Worm (Caenorhabditis elegans) whole organism, late embryonic: ENCODE data around the gene mks-5.

Experiments used
- ama-1 ChIP-seq: fragments of 150-350 bp; optimal IDR thresholded peaks from 2 replicates; lab custom pipeline; 2014
- ceh-30 ChIP-seq: fragments of 150-350 bp; optimal IDR thresholded peaks from 2 replicates; lab custom pipeline; 2014; ENCODE audit warnings: missing biosample characterization, missing genetic modification characterization
- gmeb-2 ChIP-seq: sonication (generic microtip); optimal IDR thresholded peaks from 2 replicates; lab custom pipeline; 2016; ENCODE audit warnings: missing genetic modification characterization, inconsistent platforms, missing compliant biosample characterization
- hlh-6 ChIP-seq: sonication (generic microtip); optimal IDR thresholded peaks from 2 replicates; lab custom pipeline; 2016; ENCODE audit warnings: missing genotype, missing genetic modification characterization, missing compliant biosample characterization
- nfya-1 ChIP-seq: sonication (generic microtip); optimal IDR thresholded peaks from 2 replicates; lab custom pipeline; 2017; ENCODE audit warnings: missing genetic modification characterization, mild to moderate bottlenecking, missing compliant biosample characterization, antibody characterized with exemption, moderate library complexity
- pha-4 ChIP-seq: fragments of 150-350 bp; optimal IDR thresholded peaks from 2 replicates; lab custom pipeline; 2018; ENCODE audit warnings: missing biosample characterization, missing genetic modification reagents, missing genetic modification characterization
- pros-1 ChIP-seq: fragments of 150-350 bp; optimal IDR thresholded peaks from 2 replicates; lab custom pipeline; 2014; ENCODE audit warnings: missing biosample characterization, missing genetic modification reagents, missing genetic modification characterization
- rnt-1 ChIP-seq: sonication (generic microtip); optimal IDR thresholded peaks from 2 replicates; lab custom pipeline; 2016; ENCODE audit warnings: missing genetic modification characterization, missing compliant biosample characterization
- sdc-2 ChIP-seq: sonication (generic microtip); optimal IDR thresholded peaks from 2 replicates; lab custom pipeline; 2016; ENCODE audit warnings: missing genotype, missing genetic modification characterization, missing compliant biosample characterization
- sox-4 ChIP-seq: sonication (generic microtip); optimal IDR thresholded peaks from 2 replicates; lab custom pipeline; 2017; ENCODE audit warnings: mild to moderate bottlenecking, missing genetic modification characterization, inconsistent platforms, missing compliant biosample characterization

DNA sequence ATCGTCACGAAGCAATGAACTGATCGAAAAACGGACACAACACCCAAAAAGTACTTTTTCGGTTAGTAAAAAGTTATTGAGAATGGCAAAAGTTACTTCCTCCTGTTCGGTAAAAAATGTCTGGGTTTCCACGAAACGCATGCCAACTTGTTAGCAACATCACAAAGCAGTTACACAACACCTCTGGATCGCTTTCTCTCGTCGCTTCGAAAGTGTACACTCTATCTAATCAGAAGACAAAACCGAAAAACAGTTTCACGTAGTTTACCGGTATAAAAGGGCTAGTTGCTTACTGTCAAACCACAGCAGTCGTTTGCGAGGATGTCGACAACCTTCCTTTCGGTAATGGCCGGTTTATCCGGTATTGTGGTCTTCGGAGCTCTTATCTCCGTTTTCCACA lies 13.1 kb upstream of the mks-5 start, which contains the start of gene col-80:
- TF ChIP-seq pros-1 (tag; lab: Kevin White, UChicago) (no peak), sox-4 (tag; lab: Kevin White, UChicago) (no peak), rnt-1 (tag; lab: Kevin White, UChicago) (no peak), ama-1 (lab: Kevin White, UChicago) (no peak), nfya-1 (no peak), hlh-6 (tag; lab: Kevin White, UChicago) (no peak), pha-4 (tag; lab: Kevin White, UChicago) (no peak), sdc-2 (tag; lab: Kevin White, UChicago) (no peak), ceh-30 (tag; lab: Kevin White, UChicago) (no peak), gmeb-2 (tag; lab: Kevin White, UChicago) (no peak)
